Fruit fly (Drosophila melanogaster) whole organism, embryonic: ENCODE measurements around the gene CG11456.

Experiments used
- CG10267 ChIP-seq: fragments of 200-800 bp; sonication (Bioruptor generic); optimal IDR thresholded peaks from 2 replicates; lab custom pipeline; 2018; ENCODE audit warnings: missing biosample characterization, mild to moderate bottlenecking, missing genetic modification characterization, moderate library complexity
- CG12391 ChIP-seq: fragments of 200-800 bp; sonication (Bioruptor generic); optimal IDR thresholded peaks from 3 replicates; lab custom pipeline; 2018; ENCODE audit warnings: missing biosample characterization, mild to moderate bottlenecking, missing genetic modification characterization, moderate library complexity
- CG13775 ChIP-seq: fragments of 200-800 bp; sonication (Bioruptor generic); optimal IDR thresholded peaks from 3 replicates; lab custom pipeline; 2017; ENCODE audit warnings: missing biosample characterization, mild to moderate bottlenecking, missing genetic modification characterization
- CG15696 ChIP-seq: fragments of 200-800 bp; sonication (Bioruptor generic); optimal IDR thresholded peaks from 2 replicates; lab custom pipeline; 2019; ENCODE audit warnings: missing biosample characterization, mild to moderate bottlenecking, missing genetic modification characterization, moderate library complexity
- CG1603 ChIP-seq: fragments of 200-800 bp; sonication (Bioruptor generic); optimal IDR thresholded peaks from 2 replicates; lab custom pipeline; 2019; ENCODE audit warnings: missing biosample characterization, mild to moderate bottlenecking, missing genetic modification characterization, moderate library complexity
- CG17912 ChIP-seq: fragments of 200-800 bp; sonication (Bioruptor generic); optimal IDR thresholded peaks from 2 replicates; lab custom pipeline; 2018; ENCODE audit warnings: missing biosample characterization, mild to moderate bottlenecking, missing genetic modification characterization
- CG2116 ChIP-seq: fragments of 200-800 bp; sonication (Bioruptor generic); optimal IDR thresholded peaks from 3 replicates; lab custom pipeline; 2018; ENCODE audit warnings: missing biosample characterization, mild to moderate bottlenecking, missing genetic modification characterization
- CG2120 ChIP-seq: fragments of 200-800 bp; sonication (Bioruptor generic); optimal IDR thresholded peaks from 3 replicates; lab custom pipeline; 2016; ENCODE audit warnings: missing biosample characterization, missing genetic modification characterization
- CG2199 ChIP-seq: fragments of 200-800 bp; sonication (Bioruptor generic); IDR thresholded peaks from 3 replicates; pipeline ENCODE4 v1.3.6; 2022; ENCODE audit warnings: missing biosample characterization, missing genetic modification characterization
- CG31388 ChIP-seq: fragments of 200-800 bp; sonication (Bioruptor generic); optimal IDR thresholded peaks from 2 replicates; lab custom pipeline; 2016; ENCODE audit warnings: missing biosample characterization, missing genetic modification characterization
- CG31441 ChIP-seq: fragments of 200-800 bp; sonication (Bioruptor generic); IDR thresholded peaks from 2 replicates; pipeline ENCODE4 v1.3.6; 2022; ENCODE audit warnings: missing biosample characterization, missing genetic modification characterization
- CG34224 ChIP-seq: fragments of 200-800 bp; sonication (Bioruptor generic); IDR thresholded peaks from 3 replicates; pipeline ENCODE4 v1.3.6; 2022; ENCODE audit warnings: missing biosample characterization, missing genetic modification characterization; ENCODE audit not compliant: partially characterized antibody
- CG34422 ChIP-seq: fragments of 200-800 bp; sonication (Bioruptor generic); IDR thresholded peaks from 3 replicates; pipeline ENCODE4 v1.3.6; 2022; ENCODE audit warnings: missing biosample characterization, missing genetic modification characterization
- CG3847 ChIP-seq: fragments of 200-800 bp; sonication (Bioruptor generic); IDR thresholded peaks from 2 replicates; pipeline ENCODE4 v1.3.6; 2022; ENCODE audit warnings: missing biosample characterization, missing genetic modification characterization
- CG3995 ChIP-seq: fragments of 200-800 bp; sonication (Bioruptor generic); optimal IDR thresholded peaks from 3 replicates; lab custom pipeline; 2016; ENCODE audit warnings: missing biosample characterization, missing genetic modification characterization
- CG6765 ChIP-seq: fragments of 200-800 bp; sonication (Bioruptor generic); optimal IDR thresholded peaks from 3 replicates; lab custom pipeline; 2017; ENCODE audit warnings: missing biosample characterization, mild to moderate bottlenecking, missing genetic modification characterization
- CG7556 ChIP-seq: fragments of 200-800 bp; sonication (Bioruptor generic); optimal IDR thresholded peaks from 2 replicates; lab custom pipeline; 2017; ENCODE audit warnings: missing biosample characterization, mild to moderate bottlenecking, missing genetic modification characterization
- CG9817 ChIP-seq: fragments of 200-800 bp; sonication (Bioruptor generic); optimal IDR thresholded peaks from 2 replicates; lab custom pipeline; 2018; ENCODE audit warnings: missing biosample characterization, mild to moderate bottlenecking, missing genetic modification characterization, moderate library complexity
- D ChIP-seq, 2 experiments: fragments of 200-800 bp in 1 of 2; fragments of >200 bp in 1 of 2; sonication (Bioruptor generic) in 1 of 2; optimal IDR thresholded peaks; 2 replicates in 1 of 2; 3 replicates in 1 of 2; lab custom pipeline; 2017; ENCODE audit warnings: mild to moderate bottlenecking in 1 of 2, missing biosample characterization in 1 of 2, missing genetic modification characterization in 1 of 2, missing genetic modification reagents in 1 of 2
- Doc3 ChIP-seq: fragments of 200-800 bp; sonication (Bioruptor generic); IDR thresholded peaks from 3 replicates; pipeline ENCODE4 v1.3.6; 2022; ENCODE audit warnings: missing biosample characterization, missing genetic modification characterization; ENCODE audit not compliant: partially characterized antibody
- Fer3 ChIP-seq: fragments of 200-800 bp; sonication (Bioruptor generic); optimal IDR thresholded peaks from 2 replicates; lab custom pipeline; 2018; ENCODE audit warnings: missing biosample characterization, mild to moderate bottlenecking, missing genetic modification characterization, moderate library complexity
- HLH54F ChIP-seq: fragments of 200-800 bp; sonication (Bioruptor generic); optimal IDR thresholded peaks from 3 replicates; lab custom pipeline; 2016; ENCODE audit warnings: missing biosample characterization, missing genetic modification characterization
- Kr ChIP-seq: fragments of 200-800 bp; sonication (Bioruptor generic); optimal IDR thresholded peaks from 2 replicates; lab custom pipeline; 2017; ENCODE audit warnings: missing biosample characterization, mild to moderate bottlenecking, missing genetic modification characterization
- Lhr ChIP-seq: fragments of 200-800 bp; sonication (Bioruptor generic); optimal IDR thresholded peaks from 3 replicates; lab custom pipeline; 2017; ENCODE audit warnings: mild to moderate bottlenecking, missing biosample characterization, missing genetic modification reagents, missing genetic modification characterization
- Max ChIP-seq: fragments of 200-800 bp; sonication (Bioruptor generic); optimal IDR thresholded peaks from 2 replicates; lab custom pipeline; 2016; ENCODE audit warnings: missing biosample characterization, mild to moderate bottlenecking, missing genetic modification characterization
- NFAT ChIP-seq: fragments of 200-800 bp; sonication (Bioruptor generic); IDR thresholded peaks from 2 replicates; pipeline ENCODE4 v1.3.6; 2022; ENCODE audit warnings: missing biosample characterization, missing genetic modification characterization
- Pdp1 ChIP-seq, 2 experiments: fragments of 200-800 bp; sonication (Bioruptor generic); optimal IDR thresholded peaks; 3 replicates each; lab custom pipeline; 2016; ENCODE audit warnings: missing biosample characterization in 2 of 2, missing genetic modification characterization in 2 of 2, mild to moderate bottlenecking in 1 of 2, moderate library complexity in 1 of 2
- Poxn ChIP-seq: fragments of 200-800 bp; sonication (Bioruptor generic); IDR thresholded peaks from 2 replicates; pipeline ENCODE4 v1.3.6; 2022; ENCODE audit warnings: missing biosample characterization, missing genetic modification characterization
- Six4 ChIP-seq: fragments of 200-800 bp; sonication (Bioruptor generic); optimal IDR thresholded peaks from 2 replicates; lab custom pipeline; 2016; ENCODE audit warnings: missing biosample characterization, missing genetic modification characterization
- Tbp ChIP-seq: fragments of >200 bp; optimal IDR thresholded peaks from 2 replicates; lab custom pipeline; 2018; ENCODE audit warnings: missing biosample characterization, missing genetic modification characterization
- az2 ChIP-seq: fragments of 200-800 bp; sonication (Bioruptor generic); optimal IDR thresholded peaks from 3 replicates; lab custom pipeline; 2016; ENCODE audit warnings: missing biosample characterization, missing genetic modification characterization
- crp ChIP-seq, 2 experiments: fragments of 200-800 bp; sonication (Bioruptor generic); optimal IDR thresholded peaks; 2 replicates in 1 of 2; 3 replicates in 1 of 2; lab custom pipeline; 2017; ENCODE audit warnings: missing biosample characterization in 2 of 2, missing genetic modification characterization in 2 of 2, mild to moderate bottlenecking in 1 of 2, moderate library complexity in 1 of 2
- fd102C ChIP-seq: fragments of 200-800 bp; sonication (Bioruptor generic); optimal IDR thresholded peaks from 2 replicates; lab custom pipeline; 2018; ENCODE audit warnings: missing biosample characterization, mild to moderate bottlenecking, missing genetic modification characterization, moderate library complexity
- gsb ChIP-seq: fragments of 200-800 bp; sonication (Bioruptor generic); IDR thresholded peaks from 2 replicates; pipeline ENCODE4 v1.3.6; 2022; ENCODE audit warnings: missing biosample characterization, missing genetic modification characterization
- inv ChIP-seq: fragments of 200-800 bp; sonication (Bioruptor generic); IDR thresholded peaks from 2 replicates; pipeline ENCODE4 v1.3.6; 2022; ENCODE audit warnings: missing biosample characterization, missing genetic modification characterization; ENCODE audit not compliant: partially characterized antibody
- knrl ChIP-seq: fragments of 200-800 bp; sonication (Bioruptor generic); IDR thresholded peaks from 3 replicates; pipeline ENCODE4 v1.3.6; 2022; ENCODE audit warnings: missing biosample characterization, missing genetic modification characterization; ENCODE audit not compliant: partially characterized antibody
- mld ChIP-seq: fragments of 200-800 bp; sonication (Bioruptor generic); IDR thresholded peaks from 3 replicates; pipeline ENCODE4 v1.3.6; 2022; ENCODE audit warnings: missing biosample characterization, missing genetic modification characterization; ENCODE audit not compliant: partially characterized antibody
- nerfin-2 ChIP-seq: fragments of 200-800 bp; sonication (Bioruptor generic); IDR thresholded peaks from 2 replicates; pipeline ENCODE4 v1.3.6; 2022; ENCODE audit warnings: missing biosample characterization, missing genetic modification characterization; ENCODE audit not compliant: partially characterized antibody
- peb ChIP-seq: fragments of 200-800 bp; sonication (Bioruptor generic); IDR thresholded peaks from 2 replicates; pipeline ENCODE4 v1.3.6; 2022; ENCODE audit warnings: missing biosample characterization, missing genetic modification characterization
- pho ChIP-seq: fragments of 200-800 bp; sonication (Bioruptor generic); optimal IDR thresholded peaks from 2 replicates; lab custom pipeline; 2016; ENCODE audit warnings: missing biosample characterization, missing genetic modification characterization
- phol ChIP-seq: fragments of 200-800 bp; sonication (Bioruptor generic); optimal IDR thresholded peaks from 3 replicates; lab custom pipeline; 2018; ENCODE audit warnings: missing biosample characterization, mild to moderate bottlenecking, missing genetic modification characterization, moderate library complexity
- row ChIP-seq: fragments of 200-800 bp; sonication (Bioruptor generic); IDR thresholded peaks from 3 replicates; pipeline ENCODE4 v1.3.6; 2022; ENCODE audit warnings: missing biosample characterization, missing genetic modification characterization
- so ChIP-seq: fragments of 200-800 bp; sonication (Bioruptor generic); IDR thresholded peaks from 3 replicates; pipeline ENCODE4 v1.3.6; 2022; ENCODE audit warnings: missing biosample characterization, missing genetic modification characterization
- sqz ChIP-seq: fragments of 200-800 bp; sonication (Bioruptor generic); optimal IDR thresholded peaks from 3 replicates; lab custom pipeline; 2018; ENCODE audit warnings: missing biosample characterization, mild to moderate bottlenecking, missing genetic modification characterization
- ssp ChIP-seq: fragments of 200-800 bp; sonication (Bioruptor generic); IDR thresholded peaks from 2 replicates; pipeline ENCODE4 v1.3.6; 2022; ENCODE audit warnings: missing biosample characterization, missing genetic modification characterization
- tap ChIP-seq: fragments of 200-800 bp; optimal IDR thresholded peaks from 3 replicates; lab custom pipeline; 2019; ENCODE audit warnings: missing biosample characterization, mild to moderate bottlenecking, missing genetic modification characterization, moderate library complexity
- tll ChIP-seq, 2 experiments: fragments of 200-800 bp in 1 of 2; fragments of >200 bp in 1 of 2; sonication (Bioruptor generic) in 1 of 2; optimal IDR thresholded peaks; 2 replicates each; lab custom pipeline; 2017 to 2019; ENCODE audit warnings: missing biosample characterization in 2 of 2, missing genetic modification characterization in 2 of 2, mild to moderate bottlenecking in 1 of 2, moderate library complexity in 1 of 2
- unpg ChIP-seq: fragments of 200-800 bp; sonication (Bioruptor generic); optimal IDR thresholded peaks from 3 replicates; lab custom pipeline; 2018; ENCODE audit warnings: missing biosample characterization, mild to moderate bottlenecking, missing genetic modification characterization, moderate library complexity

Gene CG11456

DNA sequence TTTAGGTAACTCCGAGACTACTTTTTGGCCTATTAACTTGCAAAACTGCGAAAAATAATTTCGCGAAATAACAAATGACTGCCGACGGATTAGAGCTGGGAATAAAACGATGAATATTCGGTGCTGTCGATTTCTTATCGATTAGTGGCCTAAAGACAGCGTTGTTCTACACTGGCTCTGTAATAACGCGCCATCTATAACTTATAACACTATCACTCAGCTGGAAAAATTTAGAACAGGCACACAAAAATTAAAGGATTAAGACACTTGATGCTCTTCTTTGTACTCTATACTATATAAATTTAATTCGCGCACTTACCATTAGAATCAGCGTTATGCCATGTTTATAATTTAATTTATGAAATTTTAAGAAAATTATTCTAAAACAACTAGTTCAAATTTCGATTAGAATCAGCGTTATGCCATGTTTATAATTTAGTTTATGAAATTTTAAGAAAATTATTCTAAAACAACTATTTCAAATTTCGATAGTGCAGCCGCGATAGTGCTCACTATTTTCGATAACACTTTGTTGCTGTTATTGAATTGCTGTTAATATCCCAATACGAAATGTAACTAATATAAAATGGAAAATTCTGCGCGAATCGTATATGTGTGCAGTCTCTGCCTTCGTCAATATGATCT, at the start of gene CG11456, which contains the start of gene CSN3 (continued):
- TF ChIP-seq phol (tag; lab: Kevin White, UChicago), result peak; percentile 65
- TF ChIP-seq CG34422, result peak; percentile 34; the same call in 2 of the 3 replicates
- peak; percentile 85 for TF ChIP-seq Kr
- TF ChIP-seq CG2199 (GFP tag; lab: Robert Waterston, UW), result 0 out of 3 replicates have a peak, but pooled peaks have one; percentile 47
- TF ChIP-seq crp (GFP tag; optimal IDR thresholded peaks at IDR 0.05; lab: Kevin White, UChicago), result peak in 1 of 2 experiments; percentile 80
- TF ChIP-seq CG13775 (GFP tag; lab: Kevin White, UChicago), result no peak
- no peak for TF ChIP-seq unpg
- no peak for TF ChIP-seq CG31388 (GFP tag; lab: Kevin White, UChicago)
- TF ChIP-seq Lhr, result peak; percentile 80
- peak in 1 of 2 experiments; percentile 33 for TF ChIP-seq Pdp1 (GFP tag; optimal IDR thresholded peaks at IDR 0.05; lab: Kevin White, UChicago)
- TF ChIP-seq mld (GFP tag; lab: Robert Waterston, UW), result peak; percentile 23; the same call in 1 of the 3 replicates
- no peak for TF ChIP-seq sqz (GFP tag; lab: Kevin White, UChicago)
- no peak for TF ChIP-seq Poxn (GFP tag; lab: Robert Waterston, UW)
- TF ChIP-seq gsb, result no peak
- TF ChIP-seq CG3995 (GFP tag; lab: Kevin White, UChicago), result peak; percentile 6
- TF ChIP-seq az2 (GFP tag; lab: Kevin White, UChicago), result no peak
- peak; percentile 74 for TF ChIP-seq CG2116 (GFP tag; lab: Kevin White, UChicago)
- peak; percentile 8 for TF ChIP-seq Six4 (GFP tag; lab: Kevin White, UChicago)
- TF ChIP-seq CG2120 (GFP tag; lab: Kevin White, UChicago), result peak; percentile 74
- peak; percentile 1 for TF ChIP-seq Fer3 (tag; lab: Kevin White, UChicago)
- TF ChIP-seq CG34224 (GFP tag; lab: Robert Waterston, UW), result peak; percentile 58
- TF ChIP-seq fd102C (GFP tag; lab: Kevin White, UChicago), result no peak
- no peak for TF ChIP-seq CG6765 (GFP tag; lab: Kevin White, UChicago)
- peak; percentile 56 for TF ChIP-seq inv (GFP tag; lab: Robert Waterston, UW)
- TF ChIP-seq tll (GFP tag; optimal IDR thresholded peaks at IDR 0.05; lab: Kevin White, UChicago), result no peak
- peak; percentile 49 for TF ChIP-seq row (GFP tag; lab: Robert Waterston, UW)
- TF ChIP-seq CG15696, result no peak
- TF ChIP-seq pho, result peak; percentile 49
- peak; percentile 58 for TF ChIP-seq Max (GFP tag; lab: Kevin White, UChicago)
- TF ChIP-seq D (optimal IDR thresholded peaks at IDR 0.05; lab: Kevin White, UChicago), result no peak
- TF ChIP-seq D (GFP tag; optimal IDR thresholded peaks at IDR 0.05; lab: Kevin White, UChicago), result no peak
- peak; percentile 30 for TF ChIP-seq CG9817 (tag; lab: Kevin White, UChicago)
- TF ChIP-seq CG3847 (GFP tag; lab: Robert Waterston, UW), result peak; percentile 64
- no peak for TF ChIP-seq CG17912 (GFP tag; lab: Kevin White, UChicago)
- TF ChIP-seq NFAT (GFP tag; lab: Robert Waterston, UW), result peak; percentile 57; the same call in 1 of the 2 replicates
- peak; percentile 63; the same call in 1 of the 3 replicates for TF ChIP-seq Doc3 (GFP tag; lab: Robert Waterston, UW)
- no peak for TF ChIP-seq ssp (GFP tag; lab: Robert Waterston, UW)
- no peak for TF ChIP-seq CG7556
- TF ChIP-seq CG10267 (tag; lab: Kevin White, UChicago), result peak; percentile 97
- TF ChIP-seq CG12391 (tag; lab: Kevin White, UChicago), result peak; percentile 61
- TF ChIP-seq HLH54F (GFP tag; lab: Kevin White, UChicago), result peak; percentile 52
- TF ChIP-seq nerfin-2 (GFP tag; lab: Robert Waterston, UW), result peak; percentile 31; the same call in 1 of the 2 replicates
- no peak for TF ChIP-seq peb (GFP tag; lab: Robert Waterston, UW)
- no peak for TF ChIP-seq Tbp (GFP tag; lab: Kevin White, UChicago)
- TF ChIP-seq CG1603, result peak; percentile 65
- TF ChIP-seq CG31441, result no peak
- peak; percentile 68 for TF ChIP-seq knrl (GFP tag; lab: Robert Waterston, UW)
- no peak for TF ChIP-seq tap (tag; lab: Kevin White, UChicago)
- no peak for TF ChIP-seq so (GFP tag; lab: Robert Waterston, UW)
